Worm (Caenorhabditis elegans) whole organism, early embryonic: ENCODE data around the gene C46C2.3.
"Not testable (repeated sequence)": the region's sequence is repeated elsewhere in the genome, so short reads cannot be mapped to it uniquely, and the experiment has no call there.

Experiments used
- F13C5.2 ChIP-seq: sonication (generic microtip); optimal IDR thresholded peaks from 2 replicates; lab custom pipeline; 2017; ENCODE audit warnings: mild to moderate bottlenecking, missing genetic modification characterization, inconsistent platforms, missing compliant biosample characterization
- aly-1 ChIP-seq: sonication (generic microtip); optimal IDR thresholded peaks from 2 replicates; lab custom pipeline; 2016; ENCODE audit warnings: missing genetic modification characterization, missing compliant biosample characterization
- ama-1 ChIP-seq: fragments of 150-350 bp; optimal IDR thresholded peaks from 2 replicates; lab custom pipeline; 2014
- ets-7 ChIP-seq: sonication (generic microtip); optimal IDR thresholded peaks from 2 replicates; lab custom pipeline; 2016; ENCODE audit warnings: missing genotype, missing genetic modification characterization, missing compliant biosample characterization
- flt-1 ChIP-seq: fragments of 200-800 bp; sonication (Bioruptor generic); IDR thresholded peaks from 2 replicates; pipeline ENCODE4 v1.3.6; 2022; ENCODE audit warnings: missing genetic modification characterization, missing compliant biosample characterization
- tbx-11 ChIP-seq: fragments of 200-800 bp; sonication (Bioruptor generic); IDR thresholded peaks from 2 replicates; pipeline ENCODE4 v1.3.6; 2022; ENCODE audit warnings: missing genetic modification characterization, missing compliant biosample characterization

DNA sequence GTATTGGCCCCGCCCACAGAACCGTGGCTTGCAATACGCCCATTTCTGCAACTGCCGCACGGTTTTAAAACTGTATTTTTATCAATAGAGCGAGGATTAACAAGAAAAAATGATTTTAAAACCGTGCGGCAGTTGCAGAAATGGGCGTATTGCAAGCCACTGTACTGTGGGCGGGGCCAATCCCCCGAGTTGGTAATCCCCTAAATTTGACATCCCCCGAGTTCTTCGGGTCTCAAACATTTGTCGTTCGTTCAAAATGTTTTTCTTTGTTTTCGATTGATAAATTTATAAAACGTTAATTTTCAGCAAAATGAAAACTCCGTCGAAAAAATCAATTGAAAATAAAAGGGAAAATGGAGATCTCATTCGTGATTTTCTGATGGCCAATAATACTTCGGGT is 24.3 kb downstream of the C46C2.3 start, which contains the start of gene Y11D7A.7:
- not testable (repeated sequence) for TF ChIP-seq ets-7 (tag; lab: Kevin White, UChicago); aly-1 (tag; lab: Kevin White, UChicago); ama-1; flt-1 (GFP tag; lab: Robert Waterston, UW); tbx-11 (GFP tag; lab: Robert Waterston, UW); F13C5.2 (tag; lab: Kevin White, UChicago)
